Fruit fly (Drosophila melanogaster) whole organism, prepupa: ENCODE data around the gene CG15403.
"Not testable (repeated sequence)": the region's sequence is repeated elsewhere in the genome, so short reads cannot be mapped to it uniquely, and the experiment has no call there.

Source experiments
- CG16779 ChIP-seq: fragments of 200-800 bp; sonication (Bioruptor generic); optimal IDR thresholded peaks from 3 replicates; lab custom pipeline; 2017; ENCODE audit warnings: missing biosample characterization, mild to moderate bottlenecking, missing genetic modification characterization
- CG3032 ChIP-seq: fragments of 200-800 bp; optimal IDR thresholded peaks from 2 replicates; lab custom pipeline; 2019; ENCODE audit warnings: missing biosample characterization, mild to moderate bottlenecking, missing genetic modification characterization, moderate library complexity
- CG8119 ChIP-seq: fragments of 200-800 bp; sonication (Bioruptor generic); IDR thresholded peaks from 3 replicates; pipeline ENCODE4 v1.3.6; 2022; ENCODE audit warnings: missing biosample characterization, missing genetic modification characterization
- CG8319 ChIP-seq: fragments of 200-800 bp; sonication (Bioruptor generic); optimal IDR thresholded peaks from 3 replicates; lab custom pipeline; 2016; ENCODE audit warnings: missing biosample characterization, missing genetic modification characterization
- Eip78C ChIP-seq: fragments of 200-800 bp; sonication (Bioruptor generic); peaks from one replicate; lab custom pipeline; 2016; ENCODE audit warnings: missing biosample characterization, missing genetic modification characterization
- Eip93F ChIP-seq: fragments of 200-800 bp; sonication (Bioruptor generic); optimal IDR thresholded peaks from 2 replicates; lab custom pipeline; 2016; ENCODE audit warnings: missing biosample characterization, mild to moderate bottlenecking, missing genetic modification characterization
- Ets96B ChIP-seq: fragments of 200-800 bp; optimal IDR thresholded peaks from 2 replicates; lab custom pipeline; 2019; ENCODE audit warnings: missing biosample characterization, mild to moderate bottlenecking, missing genetic modification characterization, moderate library complexity
- Gug ChIP-seq: fragments of 200-800 bp; sonication (Bioruptor generic); IDR thresholded peaks from 2 replicates; pipeline ENCODE4 v1.3.6; 2022; ENCODE audit warnings: missing biosample characterization, missing genetic modification characterization
- Hr38 ChIP-seq: sonication (Bioruptor generic); optimal IDR thresholded peaks from 2 replicates; lab custom pipeline; 2016; ENCODE audit warnings: missing biosample characterization, missing genetic modification characterization
- Met ChIP-seq: fragments of 200-800 bp; sonication (Bioruptor generic); optimal IDR thresholded peaks from 3 replicates; lab custom pipeline; 2016; ENCODE audit warnings: missing biosample characterization, missing genetic modification characterization
- Sox102F ChIP-seq: fragments of 200-800 bp; sonication (Bioruptor generic); optimal IDR thresholded peaks from 2 replicates; lab custom pipeline; 2016; ENCODE audit warnings: missing biosample characterization, mild to moderate bottlenecking, missing genetic modification characterization
- Sox14 ChIP-seq: fragments of 200-800 bp; sonication (Bioruptor generic); optimal IDR thresholded peaks from 3 replicates; lab custom pipeline; 2016; ENCODE audit warnings: missing biosample characterization, missing genetic modification characterization
- Sox15 ChIP-seq: fragments of 200-800 bp; sonication (Bioruptor generic); optimal IDR thresholded peaks from 3 replicates; lab custom pipeline; 2016; ENCODE audit warnings: missing biosample characterization, missing genetic modification characterization
- cyc ChIP-seq: fragments of 200-800 bp; sonication (Bioruptor generic); optimal IDR thresholded peaks from 3 replicates; lab custom pipeline; 2016; ENCODE audit warnings: missing biosample characterization, missing genetic modification characterization
- dsx ChIP-seq: fragments of 200-800 bp; optimal IDR thresholded peaks from 3 replicates; lab custom pipeline; 2019; ENCODE audit warnings: missing biosample characterization, mild to moderate bottlenecking, missing genetic modification characterization, moderate library complexity; ENCODE audit not compliant: poor library complexity, severe bottlenecking
- esn ChIP-seq: fragments of 200-800 bp; sonication (Bioruptor generic); optimal IDR thresholded peaks from 2 replicates; lab custom pipeline; 2016; ENCODE audit warnings: missing biosample characterization, mild to moderate bottlenecking, missing genetic modification characterization, moderate library complexity
- fd59A ChIP-seq: fragments of 200-800 bp; sonication (Bioruptor generic); optimal IDR thresholded peaks from 2 replicates; lab custom pipeline; 2017; ENCODE audit warnings: missing biosample characterization, mild to moderate bottlenecking, missing genetic modification characterization, missing genetic modification reagents
- fkh ChIP-seq: fragments of 200-800 bp; sonication (Bioruptor generic); optimal IDR thresholded peaks from 3 replicates; lab custom pipeline; 2017; ENCODE audit warnings: missing biosample characterization, mild to moderate bottlenecking, missing genetic modification characterization, moderate library complexity
- net ChIP-seq: fragments of 200-800 bp; sonication (Bioruptor generic); optimal IDR thresholded peaks from 3 replicates; lab custom pipeline; 2016; ENCODE audit warnings: missing biosample characterization, missing genetic modification characterization
- pdm3 ChIP-seq: fragments of 200-800 bp; sonication (Bioruptor generic); optimal IDR thresholded peaks from 3 replicates; lab custom pipeline; 2016; ENCODE audit warnings: missing biosample characterization, missing genetic modification characterization
- spab ChIP-seq: fragments of 200-800 bp; sonication (Bioruptor generic); optimal IDR thresholded peaks from 2 replicates; lab custom pipeline; 2017; ENCODE audit warnings: missing biosample characterization, mild to moderate bottlenecking, missing genetic modification characterization, missing genetic modification reagents
- svp ChIP-seq: fragments of 200-800 bp; sonication (Bioruptor generic); peaks from one replicate; lab custom pipeline; 2016; ENCODE audit warnings: missing biosample characterization, missing genetic modification characterization
- vri ChIP-seq: fragments of 200-800 bp; sonication (Bioruptor generic); optimal IDR thresholded peaks from 3 replicates; lab custom pipeline; 2016; ENCODE audit warnings: missing biosample characterization, mild to moderate bottlenecking, missing genetic modification characterization

CG15403 gene

DNA sequence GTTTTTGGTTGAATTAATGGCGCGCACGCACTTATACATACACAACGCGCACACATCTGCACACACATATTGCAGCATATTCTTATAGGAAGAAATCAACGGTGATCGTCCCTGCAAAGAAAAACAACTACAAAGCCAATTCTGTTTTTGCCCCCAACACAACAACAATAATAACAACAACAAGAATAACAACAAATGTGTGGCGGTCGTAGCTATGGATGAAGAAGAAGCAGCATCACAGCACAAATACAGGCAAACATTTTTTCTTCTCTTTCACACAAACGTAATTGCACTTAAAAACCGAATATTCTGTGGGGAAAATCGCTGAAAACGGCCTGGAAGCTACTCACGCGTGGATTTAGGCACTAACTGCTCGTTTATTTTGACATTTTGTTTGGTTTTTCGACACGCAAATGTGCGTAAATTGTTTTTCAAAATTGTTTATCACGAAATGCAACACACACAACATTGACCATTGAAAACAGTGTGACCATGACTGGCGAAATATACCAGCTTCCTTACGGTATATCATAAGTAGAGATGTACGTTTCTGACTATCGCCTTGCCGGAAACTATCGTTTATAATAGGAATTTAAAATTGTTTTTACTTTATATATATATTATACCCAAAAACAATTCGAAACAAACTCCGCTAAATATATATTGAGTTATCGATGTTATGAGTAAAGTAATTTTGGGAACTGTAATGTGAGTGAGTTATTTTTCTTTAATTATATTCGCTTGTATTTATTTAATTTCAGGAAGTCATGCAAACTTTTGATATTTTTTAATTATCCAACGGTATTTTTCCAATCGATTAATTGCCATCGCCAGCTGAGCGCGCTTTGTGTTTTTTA lies 30.9 kb downstream of the CG15403 start, which contains the start of the genes Mad and gkt (continued):
- no peak for TF ChIP-seq Sox15 (GFP tag; lab: Kevin White, UChicago)
- TF ChIP-seq CG16779 (tag; lab: Kevin White, UChicago) = peak; percentile 49
- TF ChIP-seq net (GFP tag; lab: Kevin White, UChicago) = no peak
- TF ChIP-seq cyc (GFP tag; lab: Kevin White, UChicago) = no peak

DNA sequence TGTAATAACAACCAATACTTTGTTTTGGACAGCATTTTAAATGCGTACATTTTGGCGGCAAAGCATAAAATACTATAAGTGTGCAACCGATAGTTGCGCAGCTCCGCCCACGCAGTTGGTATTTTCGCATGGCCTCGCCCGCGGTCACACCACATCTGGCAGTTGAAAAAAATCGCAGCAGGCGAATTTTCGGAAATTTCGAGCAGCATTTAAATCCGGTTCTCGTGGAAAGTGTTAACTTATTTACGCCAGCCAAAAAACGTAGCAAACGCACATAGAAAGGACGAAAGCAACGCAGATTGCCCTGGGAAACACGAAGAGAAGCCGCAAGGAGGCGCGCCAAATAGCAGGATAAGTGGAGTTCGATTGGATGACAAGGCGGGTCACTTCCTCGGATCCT lies 35.1 kb downstream of the CG15403 start, which contains the start of gene Hydr2:
Hydr2 (plus strand) TSS at position 156 of the 400 bp plus-strand sequence.
- TF ChIP-seq CG3032 (tag; lab: Kevin White, UChicago); Hr38 (GFP tag; lab: Kevin White, UChicago); spab (GFP tag; lab: Kevin White, UChicago): not testable (repeated sequence)

DNA sequence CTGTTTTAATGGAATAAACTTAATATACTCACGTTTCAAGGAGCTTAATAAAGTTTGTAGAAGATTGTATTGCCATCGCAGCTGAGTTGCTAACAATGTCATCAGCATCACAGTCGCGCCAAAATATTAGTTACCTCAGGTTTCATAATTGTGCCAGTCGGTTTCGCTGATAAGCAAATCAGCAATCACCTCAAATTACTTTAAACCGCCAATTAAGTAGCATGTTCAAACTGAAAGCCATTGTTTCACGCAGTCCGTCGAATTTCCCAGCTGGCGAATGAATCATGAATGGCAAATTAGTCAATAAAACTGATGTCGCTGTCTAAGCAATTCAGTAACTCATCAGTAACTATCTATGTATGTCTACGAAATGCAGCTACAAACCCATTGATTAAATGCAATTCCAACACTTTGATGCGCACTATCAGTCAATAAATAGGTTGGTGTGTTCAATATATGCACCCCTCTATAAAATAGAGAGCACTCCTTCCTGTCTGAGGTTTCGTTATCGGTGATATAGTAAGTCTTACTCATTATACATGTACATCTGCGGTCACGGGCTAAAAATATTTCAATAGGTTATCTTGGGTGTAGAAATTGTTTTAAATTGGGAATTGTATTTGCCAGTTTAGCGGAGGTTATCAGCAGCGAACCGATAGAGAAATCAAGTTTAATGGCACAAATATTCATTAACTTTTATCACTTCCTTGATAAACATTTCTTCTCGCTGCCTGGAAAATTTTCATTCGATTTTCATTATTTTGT lies 36.0 kb downstream of the CG15403 start:
- TF ChIP-seq CG16779 (tag; lab: Kevin White, UChicago) (peak; percentile 9), cyc (GFP tag; lab: Kevin White, UChicago) (no peak), svp (GFP tag; lab: Kevin White, UChicago) (peak; percentile 80), Sox15 (GFP tag; lab: Kevin White, UChicago) (no peak), fd59A (GFP tag; lab: Kevin White, UChicago) (no peak), Eip78C (peak; percentile 50)

- peak; percentile 100 for TF ChIP-seq vri (GFP tag; lab: Kevin White, UChicago)
- no peak for TF ChIP-seq CG8319
- TF ChIP-seq Ets96B = no peak
- peak; percentile 5 for TF ChIP-seq Eip93F (GFP tag; lab: Kevin White, UChicago)
- no peak for TF ChIP-seq Gug (GFP tag; lab: Robert Waterston, UW)
- peak; percentile 73 for TF ChIP-seq svp (GFP tag; lab: Kevin White, UChicago)
- peak; percentile 15 for TF ChIP-seq dsx
- no peak for TF ChIP-seq CG8119 (GFP tag; lab: Robert Waterston, UW)
Measured at dm6 chr2L:3165022-3165647, 36.7 kb downstream of the CG15403 start.

DNA sequence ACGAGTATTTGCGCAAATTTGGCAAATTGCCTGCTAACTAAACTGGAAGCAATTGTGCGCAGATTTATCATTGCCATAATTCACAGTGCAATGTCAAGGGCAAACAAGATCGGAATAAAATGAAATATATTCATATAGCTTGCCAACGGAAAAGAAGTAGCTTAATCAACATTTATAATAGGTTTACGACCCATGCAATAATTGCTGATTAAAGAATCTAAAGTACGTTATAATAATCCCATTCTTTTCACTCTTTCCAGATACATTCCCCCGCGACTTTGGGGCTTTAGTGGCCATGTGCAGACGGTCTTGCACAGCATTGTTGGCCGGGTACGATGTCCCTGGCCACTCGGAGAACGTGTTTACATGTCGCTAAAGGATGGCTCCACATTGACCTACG lies 38.3 kb downstream of the CG15403 start:
- peak; percentile 71 for TF ChIP-seq svp (GFP tag; lab: Kevin White, UChicago)
- no peak for TF ChIP-seq Sox14 (GFP tag; lab: Kevin White, UChicago)

dm6 chr2L:3170949-3171579 lies 42.6 kb downstream of the CG15403 start, which contains the start of gene CG44002:
TSS of gene CG44002 (minus strand) at chr2L:3171092.
- TF ChIP-seq Sox102F (GFP tag; lab: Kevin White, UChicago) (no peak), fkh (GFP tag; lab: Kevin White, UChicago) (peak; percentile 74), Eip78C (peak; percentile 51), pdm3 (GFP tag; lab: Kevin White, UChicago) (no peak), net (GFP tag; lab: Kevin White, UChicago) (no peak), esn (GFP tag; lab: Kevin White, UChicago) (peak; percentile 2), Met (peak; percentile 17)
